Fruit fly (Drosophila melanogaster): ENCODE results near the gene CG17224.

CG17224 gene

DNA sequence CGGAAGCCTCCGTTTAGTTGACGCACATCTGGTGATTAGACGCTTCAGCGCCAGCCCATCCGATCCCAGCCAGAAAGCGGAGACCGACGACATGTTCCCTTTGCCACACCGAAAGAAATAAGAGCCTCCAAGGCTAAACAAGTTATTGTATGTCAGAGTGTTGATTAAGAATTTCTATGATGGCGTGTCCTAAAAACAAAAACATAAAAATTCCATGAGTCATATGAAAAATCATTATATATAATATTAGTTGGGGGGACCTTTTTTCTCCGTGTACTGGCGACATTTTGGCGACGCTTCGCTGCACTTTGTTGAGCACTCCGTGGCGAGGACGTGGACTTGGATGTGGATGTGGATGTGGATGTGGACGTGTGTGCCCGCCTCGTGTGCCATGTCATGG lies 5.3 kb downstream of the CG17224 start (continued):
- peak; percentile 42 for TF ChIP-seq CG8632 (GFP tag; optimal IDR thresholded peaks at IDR 0.05)
- peak; percentile 54 for TF ChIP-seq topi (GFP tag; optimal IDR thresholded peaks at IDR 0.05)
- TF ChIP-seq Hr4 (GFP tag; optimal IDR thresholded peaks at IDR 0.05): peak; percentile 83
- TF ChIP-seq CG8319 (GFP tag; optimal IDR thresholded peaks at IDR 0.05): no peak
- TF ChIP-seq CG10669 (GFP tag; optimal IDR thresholded peaks at IDR 0.05): no peak
- TF ChIP-seq CG3032 (tag; optimal IDR thresholded peaks at IDR 0.05): peak; percentile 33
- TF ChIP-seq CG31627 (GFP tag; optimal IDR thresholded peaks at IDR 0.05): peak; percentile 37
- no peak for TF ChIP-seq Ets21C (GFP tag; optimal IDR thresholded peaks at IDR 0.05)
- peak; percentile 35 for TF ChIP-seq CG34406 (GFP tag; optimal IDR thresholded peaks at IDR 0.05)
- peak; percentile 62; the same call in 1 of the 2 replicates for TF ChIP-seq CG11294 (GFP tag; IDR thresholded peaks at IDR 0.05)
- no peak for TF ChIP-seq CG4318 (GFP tag; optimal IDR thresholded peaks at IDR 0.05)
- TF ChIP-seq acj6 (GFP tag; optimal IDR thresholded peaks at IDR 0.05): no peak
- peak; percentile 43 for TF ChIP-seq lz (GFP tag; optimal IDR thresholded peaks at IDR 0.05)
- TF ChIP-seq cyc (GFP tag; optimal IDR thresholded peaks at IDR 0.05): peak; percentile 24
- peak; percentile 60 for TF ChIP-seq Sox14 (GFP tag; optimal IDR thresholded peaks at IDR 0.05)
- peak; percentile 86 for TF ChIP-seq Eip78C (GFP tag)

DNA sequence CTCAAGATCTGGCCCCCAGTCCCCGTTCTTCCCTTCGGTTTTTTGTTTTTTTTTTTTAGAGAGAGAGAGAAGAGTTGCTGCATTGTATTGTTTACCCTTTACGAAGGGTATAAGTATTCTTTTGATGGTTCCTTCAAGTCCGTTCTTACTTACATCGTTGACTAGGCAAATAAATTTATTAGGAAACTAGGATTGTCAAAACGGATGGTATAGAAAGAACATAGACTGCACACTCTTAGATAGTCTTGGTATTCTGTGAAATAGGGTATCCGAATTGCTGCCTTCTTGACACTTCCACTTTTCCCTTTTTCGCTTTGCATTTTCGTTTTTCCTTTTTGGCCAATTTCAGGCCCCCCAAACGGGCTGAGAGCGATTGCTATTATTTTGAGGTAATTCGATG lies 6.6 kb downstream of the CG17224 start:
- TF ChIP-seq CG32006 (GFP tag; optimal IDR thresholded peaks at IDR 0.05) (peak; percentile 47), Gug (GFP tag; IDR thresholded peaks at IDR 0.05) (no peak), CG10669 (GFP tag; optimal IDR thresholded peaks at IDR 0.05) (peak; percentile 74), Ets21C (GFP tag; optimal IDR thresholded peaks at IDR 0.05) (peak; percentile 81), CG4318 (GFP tag; optimal IDR thresholded peaks at IDR 0.05) (no peak), Met (GFP tag; optimal IDR thresholded peaks at IDR 0.05) (peak; percentile 88), CG6792 (GFP tag; optimal IDR thresholded peaks at IDR 0.05) (peak; percentile 82), Eip93F (GFP tag; optimal IDR thresholded peaks at IDR 0.05) (peak; percentile 50), Smox (GFP tag; optimal IDR thresholded peaks at IDR 0.05) (peak; percentile 83), CG6854 (GFP tag; optimal IDR thresholded peaks at IDR 0.05) (peak; percentile 63), Sox102F (GFP tag; optimal IDR thresholded peaks at IDR 0.05) (peak; percentile 85), Eip75B (GFP tag; optimal IDR thresholded peaks at IDR 0.05) (peak; percentile 84), achi (GFP tag; optimal IDR thresholded peaks at IDR 0.05) (peak; percentile 78), CG11902 (GFP tag; optimal IDR thresholded peaks at IDR 0.05) (peak; percentile 77), net (GFP tag; optimal IDR thresholded peaks at IDR 0.05) (peak; percentile 74), CG16779 (tag; optimal IDR thresholded peaks at IDR 0.05) (peak; percentile 40), OdsH (GFP tag; optimal IDR thresholded peaks at IDR 0.05) (peak; percentile 77), CG6276 (GFP tag; optimal IDR thresholded peaks at IDR 0.05) (no peak), CG8632 (GFP tag; optimal IDR thresholded peaks at IDR 0.05) (peak; percentile 79), Blimp-1 (GFP tag; optimal IDR thresholded peaks at IDR 0.05) (peak; percentile 62), CG8119 (GFP tag; IDR thresholded peaks at IDR 0.05) (peak; percentile 50; the same call in 1 of the 3 replicates), CG11294 (GFP tag; IDR thresholded peaks at IDR 0.05) (no peak), CG15336 (GFP tag; IDR thresholded peaks at IDR 0.05) (peak; percentile 57; the same call in 1 of the 2 replicates), dsx (GFP tag; optimal IDR thresholded peaks at IDR 0.05; ENCODE audit: poor library complexity, severe bottlenecking) (peak; percentile 76), Sox14 (GFP tag; optimal IDR thresholded peaks at IDR 0.05) (peak; percentile 80), Hr39 (GFP tag; optimal IDR thresholded peaks at IDR 0.05) (peak; percentile 90), CG11762 (GFP tag; optimal IDR thresholded peaks at IDR 0.05; ENCODE audit: insufficient read depth) (peak; percentile 62), CG6163 (GFP tag; IDR thresholded peaks at IDR 0.05) (peak; percentile 70), Ets96B (tag; optimal IDR thresholded peaks at IDR 0.05) (peak; percentile 76), pdm3 (GFP tag; optimal IDR thresholded peaks at IDR 0.05) (peak; percentile 86), Hr38 (GFP tag; optimal IDR thresholded peaks at IDR 0.05) (no peak), fd85E (GFP tag; optimal IDR thresholded peaks at IDR 0.05) (peak; percentile 13), topi (GFP tag; optimal IDR thresholded peaks at IDR 0.05) (peak; percentile 88), CG3032 (tag; optimal IDR thresholded peaks at IDR 0.05) (peak; percentile 73), CG6808 (GFP tag; optimal IDR thresholded peaks at IDR 0.05) (peak; percentile 53), CG1621 (tag; optimal IDR thresholded peaks at IDR 0.05) (peak; percentile 68), esn (GFP tag; optimal IDR thresholded peaks at IDR 0.05) (peak; percentile 90), dac (GFP tag; optimal IDR thresholded peaks at IDR 0.05) (no peak), Lpt (GFP tag; optimal IDR thresholded peaks at IDR 0.05) (peak; percentile 23), CG9139 (GFP tag; optimal IDR thresholded peaks at IDR 0.05) (peak; percentile 17), Sox15 (GFP tag; optimal IDR thresholded peaks at IDR 0.05) (peak; percentile 76), acj6 (GFP tag; optimal IDR thresholded peaks at IDR 0.05) (peak; percentile 83)

All from whole organism, prepupa.